Fruit fly (Drosophila melanogaster) whole organism: Measurements from ENCODE around the gene eIF3l.

Experiments used
- CG8478 ChIP-seq: fragments of >200 bp; optimal IDR thresholded peaks from 2 replicates; lab custom pipeline; 2018; ENCODE audit warnings: inconsistent platforms
- Dll ChIP-seq: fragments of >200 bp; optimal IDR thresholded peaks from 2 replicates; lab custom pipeline; 2017
- EcR ChIP-seq, 2 experiments: fragments of >200 bp; optimal IDR thresholded peaks; 2 replicates each; lab custom pipeline; 2017; ENCODE audit warnings: missing biosample characterization in 2 of 2, missing genetic modification characterization in 2 of 2, missing genetic modification reagents in 2 of 2
- pan ChIP-seq: fragments of >200 bp; optimal IDR thresholded peaks from 2 replicates; lab custom pipeline; 2017
- psq ChIP-seq: fragments of >200 bp; optimal IDR thresholded peaks from 2 replicates; lab custom pipeline; 2017
- usp ChIP-seq: fragments of >200 bp; optimal IDR thresholded peaks from 2 replicates; lab custom pipeline; 2017; ENCODE audit warnings: missing biosample characterization, missing genetic modification characterization, mixed read lengths

DNA sequence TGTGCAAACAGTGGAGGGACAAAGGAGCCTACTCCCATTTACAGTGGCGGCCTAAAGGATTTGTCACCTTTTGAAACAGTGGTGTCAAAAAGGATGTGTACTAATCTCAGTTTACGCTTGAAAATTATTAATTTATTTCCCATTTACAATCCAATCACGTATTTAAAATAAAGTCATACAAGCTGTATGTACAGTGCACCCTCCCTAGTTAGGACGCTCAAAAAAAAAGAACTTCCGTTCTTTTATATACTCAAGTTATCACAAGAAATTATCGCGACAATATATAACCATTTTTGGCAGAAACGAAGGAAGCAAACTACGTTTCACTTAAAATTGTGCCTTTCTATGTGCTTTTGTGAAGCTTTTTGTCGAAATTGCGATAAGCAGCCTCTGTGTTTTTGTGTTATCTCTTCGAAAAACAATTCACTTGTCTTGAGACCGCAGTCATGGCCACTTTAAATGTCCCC is 6.6 kb downstream of the eIF3l start:
- TF ChIP-seq pan (lab: Kevin White, UChicago) (no peak), psq (lab: Kevin White, UChicago) (no peak), EcR (GFP tag; optimal IDR thresholded peaks at IDR 0.05; lab: Kevin White, UChicago) (no peak), Dll (no peak), usp (GFP tag; lab: Kevin White, UChicago) (no peak), CG8478 (lab: Kevin White, UChicago) (no peak)
